Worm (Caenorhabditis elegans) whole organism, late embryonic: ENCODE measurements around the gene M176.5.

Source experiments
- ahr-1 ChIP-seq: sonication (generic microtip); optimal IDR thresholded peaks from 2 replicates; lab custom pipeline; 2016; ENCODE audit warnings: missing genetic modification characterization, missing compliant biosample characterization
- ama-1 ChIP-seq: fragments of 150-350 bp; optimal IDR thresholded peaks from 2 replicates; lab custom pipeline; 2014
- elt-2 ChIP-seq: sonication (generic microtip); optimal IDR thresholded peaks from 2 replicates; lab custom pipeline; 2016; ENCODE audit warnings: missing genetic modification reagents, missing genetic modification characterization, missing compliant biosample characterization
- fkh-10 ChIP-seq: fragments of 150-350 bp; optimal IDR thresholded peaks from 2 replicates; lab custom pipeline; 2014; ENCODE audit warnings: missing biosample characterization, missing genetic modification reagents, missing genetic modification characterization
- hlh-30 ChIP-seq: sonication (generic microtip); optimal IDR thresholded peaks from 2 replicates; lab custom pipeline; 2017; ENCODE audit warnings: antibody characterized with exemption, missing genetic modification characterization, missing compliant biosample characterization; ENCODE audit not compliant: insufficient read depth
- lin-11 ChIP-seq: fragments of 200-800 bp; sonication (Bioruptor generic); optimal IDR thresholded peaks from 2 replicates; lab custom pipeline; 2018; ENCODE audit warnings: mild to moderate bottlenecking, missing genetic modification characterization, missing compliant biosample characterization
- nhr-11 ChIP-seq: fragments of 150-350 bp; optimal IDR thresholded peaks from 2 replicates; lab custom pipeline; 2014; ENCODE audit warnings: missing biosample characterization, missing genetic modification characterization
- pag-3 ChIP-seq: sonication (generic microtip); optimal IDR thresholded peaks from 2 replicates; lab custom pipeline; 2016; ENCODE audit warnings: missing compliant biosample characterization, missing genetic modification characterization, borderline replicate concordance
- pha-4 ChIP-seq: fragments of 150-350 bp; optimal IDR thresholded peaks from 2 replicates; lab custom pipeline; 2018; ENCODE audit warnings: missing biosample characterization, missing genetic modification reagents, missing genetic modification characterization
- tbx-7 ChIP-seq: sonication (generic microtip); optimal IDR thresholded peaks from 2 replicates; lab custom pipeline; 2016; ENCODE audit warnings: missing genotype, missing genetic modification characterization, missing compliant biosample characterization
- unc-42 ChIP-seq: sonication (generic microtip); optimal IDR thresholded peaks from 2 replicates; lab custom pipeline; 2016; ENCODE audit warnings: missing genotype, missing genetic modification characterization, missing compliant biosample characterization
- unc-55 ChIP-seq: sonication (generic microtip); optimal IDR thresholded peaks from 2 replicates; lab custom pipeline; 2017; ENCODE audit warnings: missing biosample characterization, missing genetic modification reagents, missing genetic modification characterization

- TF ChIP-seq ama-1 (lab: Kevin White, UChicago) (no peak), fkh-10 (no peak), unc-55 (no peak), pha-4 (tag; lab: Kevin White, UChicago) (no peak), tbx-7 (no peak), lin-11 (tag; lab: Kevin White, UChicago) (no peak), unc-42 (tag; lab: Kevin White, UChicago) (no peak), nhr-11 (tag; lab: Kevin White, UChicago) (no peak), pag-3 (tag; lab: Kevin White, UChicago) (no peak), ahr-1 (tag; lab: Kevin White, UChicago) (no peak), elt-2 (tag; lab: Kevin White, UChicago) (no peak), hlh-30 (tag; lab: Kevin White, UChicago) (no peak)
These were observed 20.4 kb upstream of the M176.5 start, which contains the start of gene chil-18 for ce11 chrII:9447965-9448364.
